Fruit fly (Drosophila melanogaster): ENCODE measurements around the gene CG33642.

CG33642 gene

DNA sequence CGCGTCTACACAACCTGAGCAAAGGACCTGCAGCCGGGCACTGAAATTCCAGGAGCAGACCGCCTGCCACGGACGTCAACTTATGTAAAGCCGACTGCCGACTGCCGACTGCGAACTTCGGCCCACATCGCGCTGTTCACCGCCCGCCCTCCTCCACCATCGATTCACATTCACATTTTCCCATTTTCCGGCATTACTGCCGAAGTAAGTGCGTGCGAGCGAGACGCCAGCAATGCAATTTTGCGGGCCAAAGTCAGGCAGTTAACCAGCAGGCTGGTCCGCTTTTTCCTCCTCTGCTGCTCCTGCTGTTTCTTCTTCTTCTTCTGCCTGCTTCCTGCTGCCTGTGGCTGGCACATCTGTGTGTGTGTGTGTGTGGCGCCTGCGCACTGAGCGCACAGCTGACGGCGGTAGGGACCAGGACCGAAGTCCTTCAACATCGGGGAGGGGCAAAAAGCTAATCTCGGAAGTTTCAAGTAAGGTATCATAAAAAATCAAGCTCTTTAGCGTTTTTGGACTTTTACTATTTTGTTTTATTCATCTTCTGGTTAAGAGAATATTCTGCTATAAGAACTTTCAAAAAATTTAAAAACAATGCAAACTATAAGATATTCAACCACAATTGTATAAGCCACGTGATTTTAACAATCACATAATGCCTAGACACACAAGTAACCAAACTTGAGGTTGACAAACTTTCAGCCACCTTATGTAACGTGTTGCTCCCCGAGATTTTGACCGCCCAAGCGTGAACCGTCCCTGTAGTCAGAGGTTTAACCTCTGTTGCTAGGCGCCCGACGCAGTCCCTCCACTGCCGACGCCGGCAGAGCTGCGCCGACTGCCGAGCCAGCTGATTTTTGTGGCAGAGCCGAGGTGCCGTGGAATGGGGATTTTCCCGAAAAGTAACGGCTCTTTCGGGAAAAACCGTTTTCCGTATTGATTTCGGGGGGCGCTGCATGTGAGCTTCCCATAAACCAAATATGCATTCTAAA, 18.3 kb downstream of the CG33642 start (continued):
- peak; percentile 33 for TF ChIP-seq az2 (GFP tag; optimal IDR thresholded peaks at IDR 0.05)
- peak; percentile 52; the same call in 2 of the 3 replicates for TF ChIP-seq CG6791 (GFP tag; IDR thresholded peaks at IDR 0.05; ENCODE audit: partially characterized antibody)
- TF ChIP-seq CG16813 (GFP tag; IDR thresholded peaks at IDR 0.05; ENCODE audit: partially characterized antibody) = peak; percentile 46; the same call in 1 of the 3 replicates
- TF ChIP-seq YL-1 (GFP tag; optimal IDR thresholded peaks at IDR 0.05) = no peak
- TF ChIP-seq chn (GFP tag; optimal IDR thresholded peaks at IDR 0.05) = peak; percentile 26
- TF ChIP-seq CG10565 (GFP tag; optimal IDR thresholded peaks at IDR 0.05) = no peak
- TF ChIP-seq CG5245 (GFP tag; optimal IDR thresholded peaks at IDR 0.05) = peak; percentile 1
- TF ChIP-seq ap (GFP tag; IDR thresholded peaks at IDR 0.05) = no peak
- no peak for TF ChIP-seq CG14441 (GFP tag; IDR thresholded peaks at IDR 0.05)
- TF ChIP-seq CG17612 (GFP tag; IDR thresholded peaks at IDR 0.05) = no peak
- peak; percentile 60 for TF ChIP-seq CG11504 (tag; optimal IDR thresholded peaks at IDR 0.05)
- peak; percentile 35 for TF ChIP-seq fd102C (GFP tag; optimal IDR thresholded peaks at IDR 0.05)
- no peak for TF ChIP-seq odd (GFP tag; optimal IDR thresholded peaks at IDR 0.05)
- TF ChIP-seq dmrt11E (tag; optimal IDR thresholded peaks at IDR 0.05) = peak; percentile 58
- TF ChIP-seq HLH4C (GFP tag; IDR thresholded peaks at IDR 0.05; ENCODE audit: partially characterized antibody) = no peak
- TF ChIP-seq ftz-f1 (GFP tag; optimal IDR thresholded peaks at IDR 0.05) = no peak
- TF ChIP-seq chif (GFP tag; optimal IDR thresholded peaks at IDR 0.05) = peak; percentile 3 to 67
- TF ChIP-seq slou (GFP tag; optimal IDR thresholded peaks at IDR 0.05) = no peak
- no peak for TF ChIP-seq sqz (GFP tag; optimal IDR thresholded peaks at IDR 0.05)
- TF ChIP-seq Dip2 (GFP tag; IDR thresholded peaks at IDR 0.05) = no peak
- TF ChIP-seq sob (GFP tag; IDR thresholded peaks at IDR 0.05) = peak; percentile 59
- peak; percentile 34 for TF ChIP-seq nau (GFP tag; optimal IDR thresholded peaks at IDR 0.05)
- TF ChIP-seq CG17359 (tag; optimal IDR thresholded peaks at IDR 0.05) = no peak
- no peak for TF ChIP-seq eyg (GFP tag; optimal IDR thresholded peaks at IDR 0.05)
- no peak; the same call in 2 of the 3 replicates for TF ChIP-seq ci (GFP tag; IDR thresholded peaks at IDR 0.05)
- TF ChIP-seq Gsc (GFP tag; IDR thresholded peaks at IDR 0.05) = no peak
- peak; percentile 13 for TF ChIP-seq ERR (GFP tag; optimal IDR thresholded peaks at IDR 0.05)
- TF ChIP-seq CG10959 (GFP tag; IDR thresholded peaks at IDR 0.05) = 0 out of 2 replicates have a peak, but pooled peaks have one; percentile 46
- peak; percentile 28 for TF ChIP-seq pnt (GFP tag; optimal IDR thresholded peaks at IDR 0.05)
- no peak for TF ChIP-seq pita (GFP tag; optimal IDR thresholded peaks at IDR 0.05)
- TF ChIP-seq CHES-1-like (GFP tag; optimal IDR thresholded peaks at IDR 0.05) = peak; percentile 27
- peak; percentile 29 for TF ChIP-seq CG4328 (GFP tag; optimal IDR thresholded peaks at IDR 0.05)
- peak; percentile 58 for TF ChIP-seq CG10321 (GFP tag; IDR thresholded peaks at IDR 0.05)
- peak; percentile 66 for TF ChIP-seq Dbx (GFP tag; IDR thresholded peaks at IDR 0.05)
- no peak; the same call in 2 of the 3 replicates for TF ChIP-seq ken (GFP tag; IDR thresholded peaks at IDR 0.05)
- TF ChIP-seq mam (GFP tag; optimal IDR thresholded peaks at IDR 0.05) = peak; percentile 69
- TF ChIP-seq Ravus (GFP tag; IDR thresholded peaks at IDR 0.05) = no peak
- no peak for TF ChIP-seq CG31365 (tag; optimal IDR thresholded peaks at IDR 0.05)
- TF ChIP-seq Neu2 (GFP tag; optimal IDR thresholded peaks at IDR 0.05; ENCODE audit: borderline replicate concordance) = no peak
- no peak for TF ChIP-seq CG14860 (GFP tag; IDR thresholded peaks at IDR 0.05; ENCODE audit: partially characterized antibody)
- peak; percentile 68 for TF ChIP-seq CG17361 (GFP tag; IDR thresholded peaks at IDR 0.05)
- TF ChIP-seq p53 (GFP tag; optimal IDR thresholded peaks at IDR 0.05) = no peak
- peak; percentile 67 for TF ChIP-seq lilli (GFP tag; optimal IDR thresholded peaks at IDR 0.05)
- no peak for TF ChIP-seq Dll (GFP tag; IDR thresholded peaks at IDR 0.05; ENCODE audit: partially characterized antibody)
- peak; percentile 45; the same call in 1 of the 2 replicates for TF ChIP-seq amos (GFP tag; IDR thresholded peaks at IDR 0.05; ENCODE audit: partially characterized antibody)
- TF ChIP-seq NFAT (GFP tag; IDR thresholded peaks at IDR 0.05) = peak; percentile 34
- TF ChIP-seq CG1529 (GFP tag; optimal IDR thresholded peaks at IDR 0.05) = no peak
- TF ChIP-seq z (GFP tag; IDR thresholded peaks at IDR 0.05) = no peak

All from whole organism, embryonic.